Fruit fly (Drosophila melanogaster): Measurements from ENCODE around the gene Chro.

- TF ChIP-seq CG8478 (optimal IDR thresholded peaks at IDR 0.05) (no peak), CTCF (optimal IDR thresholded peaks at IDR 0.05) (no peak)
Observed at dm6 chr3L:22837651-22838614, 40.9 kb downstream of the Chro start.

Data from S2 (cell line).